Fruit fly (Drosophila melanogaster) whole organism, embryonic: Measurements from ENCODE around the gene tbrd-1.

Source experiments
- CG10274 ChIP-seq: fragments of 200-800 bp; sonication (Bioruptor generic); optimal IDR thresholded peaks from 3 replicates; lab custom pipeline; 2017; ENCODE audit warnings: missing biosample characterization, mild to moderate bottlenecking, missing genetic modification characterization
- CG14667 ChIP-seq: fragments of 200-800 bp; sonication (Bioruptor generic); IDR thresholded peaks from 2 replicates; pipeline ENCODE4 v1.3.6; 2022; ENCODE audit warnings: missing biosample characterization, missing genetic modification characterization
- CG1603 ChIP-seq: fragments of 200-800 bp; sonication (Bioruptor generic); optimal IDR thresholded peaks from 2 replicates; lab custom pipeline; 2019; ENCODE audit warnings: missing biosample characterization, mild to moderate bottlenecking, missing genetic modification characterization, moderate library complexity
- CG2202 ChIP-seq: fragments of 200-800 bp; sonication (Bioruptor generic); optimal IDR thresholded peaks from 2 replicates; lab custom pipeline; 2018; ENCODE audit warnings: missing biosample characterization, mild to moderate bottlenecking, missing genetic modification characterization
- CG4854 ChIP-seq: fragments of 200-800 bp; sonication (Bioruptor generic); optimal IDR thresholded peaks from 2 replicates; lab custom pipeline; 2016; ENCODE audit warnings: missing biosample characterization, missing genetic modification characterization, inconsistent platforms
- ERR ChIP-seq: fragments of 200-800 bp; sonication (Bioruptor generic); optimal IDR thresholded peaks from 2 replicates; lab custom pipeline; 2016; ENCODE audit warnings: missing biosample characterization, missing genetic modification characterization
- HLHmδ ChIP-seq: fragments of 200-800 bp; sonication (Bioruptor generic); optimal IDR thresholded peaks from 2 replicates; lab custom pipeline; 2018; ENCODE audit warnings: missing biosample characterization, mild to moderate bottlenecking, missing genetic modification characterization, moderate library complexity
- Hr39 ChIP-seq: fragments of >200 bp; optimal IDR thresholded peaks from 2 replicates; lab custom pipeline; 2017
- Jarid2 ChIP-seq: fragments of 200-800 bp; sonication (Bioruptor generic); optimal IDR thresholded peaks from 3 replicates; lab custom pipeline; 2017; ENCODE audit warnings: mild to moderate bottlenecking, missing biosample characterization, missing genetic modification reagents, missing genetic modification characterization
- Max ChIP-seq: fragments of 200-800 bp; sonication (Bioruptor generic); optimal IDR thresholded peaks from 2 replicates; lab custom pipeline; 2016; ENCODE audit warnings: missing biosample characterization, mild to moderate bottlenecking, missing genetic modification characterization
- Tbp ChIP-seq: fragments of >200 bp; optimal IDR thresholded peaks from 2 replicates; lab custom pipeline; 2018; ENCODE audit warnings: missing biosample characterization, missing genetic modification characterization
- gcm2 ChIP-seq: fragments of 200-800 bp; sonication (Bioruptor generic); optimal IDR thresholded peaks from 2 replicates; lab custom pipeline; 2016; ENCODE audit warnings: missing biosample characterization, missing genetic modification characterization
- wek ChIP-seq: fragments of 200-800 bp; sonication (Bioruptor generic); optimal IDR thresholded peaks from 3 replicates; lab custom pipeline; 2018; ENCODE audit warnings: missing biosample characterization, mild to moderate bottlenecking, missing genetic modification characterization, moderate library complexity
- zen ChIP-seq: fragments of 200-800 bp; sonication (Bioruptor generic); optimal IDR thresholded peaks from 3 replicates; lab custom pipeline; 2018; ENCODE audit warnings: missing biosample characterization, mild to moderate bottlenecking, missing genetic modification characterization, moderate library complexity

- TF ChIP-seq CG10274 (GFP tag; lab: Kevin White, UChicago) (no peak), CG2202 (tag; lab: Kevin White, UChicago) (no peak), gcm2 (GFP tag; lab: Kevin White, UChicago) (no peak), Jarid2 (no peak), zen (no peak), ERR (no peak), CG1603 (no peak), Max (GFP tag; lab: Kevin White, UChicago) (no peak), wek (no peak), CG14667 (GFP tag; lab: Robert Waterston, UW) (no peak), Hr39 (lab: Kevin White, UChicago) (no peak), HLHmδ (GFP tag; lab: Kevin White, UChicago) (no peak), Tbp (GFP tag; lab: Kevin White, UChicago) (no peak), CG4854 (GFP tag; lab: Kevin White, UChicago) (no peak)
Measured at dm6 chr3R:23900092-23900491, 6.7 kb upstream of the tbrd-1 start.
